Fruit fly (Drosophila melanogaster) whole organism, embryonic: Measurements from ENCODE around the gene CG14695.
A peak's percentile ranks its signal among the peaks of the same experiment; 100 is the strongest.

ENCODE experiments used
- Antp ChIP-seq: fragments of 200-800 bp; sonication (Bioruptor generic); optimal IDR thresholded peaks from 3 replicates; lab custom pipeline; 2016; ENCODE audit warnings: missing biosample characterization, missing genetic modification characterization
- Atf-2 ChIP-seq: fragments of 200-800 bp; sonication (Bioruptor generic); optimal IDR thresholded peaks from 2 replicates; lab custom pipeline; 2016; ENCODE audit warnings: missing biosample characterization, missing genetic modification characterization
- B-H2 ChIP-seq: fragments of 200-800 bp; sonication (Bioruptor generic); optimal IDR thresholded peaks from 2 replicates; lab custom pipeline; 2018; ENCODE audit warnings: missing biosample characterization, mild to moderate bottlenecking, missing genetic modification characterization
- C15 ChIP-seq: fragments of 200-800 bp; sonication (Bioruptor generic); IDR thresholded peaks from 3 replicates; pipeline ENCODE4 v1.3.6; 2022; ENCODE audit warnings: missing biosample characterization, missing genetic modification characterization
- CG10543 ChIP-seq: fragments of 200-800 bp; sonication (Bioruptor generic); optimal IDR thresholded peaks from 3 replicates; lab custom pipeline; 2017; ENCODE audit warnings: missing biosample characterization, mild to moderate bottlenecking, missing genetic modification characterization, moderate library complexity
- CG12391 ChIP-seq: fragments of 200-800 bp; sonication (Bioruptor generic); optimal IDR thresholded peaks from 3 replicates; lab custom pipeline; 2018; ENCODE audit warnings: missing biosample characterization, mild to moderate bottlenecking, missing genetic modification characterization, moderate library complexity
- CG14710 ChIP-seq: fragments of 200-800 bp; sonication (Bioruptor generic); optimal IDR thresholded peaks from 3 replicates; lab custom pipeline; 2019; ENCODE audit warnings: missing biosample characterization, mild to moderate bottlenecking, missing genetic modification characterization, moderate library complexity
- CG15073 ChIP-seq: fragments of 200-800 bp; sonication (Bioruptor generic); optimal IDR thresholded peaks from 2 replicates; lab custom pipeline; 2016; ENCODE audit warnings: missing biosample characterization, missing genetic modification characterization
- CG15696 ChIP-seq: fragments of 200-800 bp; sonication (Bioruptor generic); optimal IDR thresholded peaks from 2 replicates; lab custom pipeline; 2019; ENCODE audit warnings: missing biosample characterization, mild to moderate bottlenecking, missing genetic modification characterization, moderate library complexity
- CG1832 ChIP-seq: fragments of 200-800 bp; sonication (Bioruptor generic); optimal IDR thresholded peaks from 2 replicates; lab custom pipeline; 2017; ENCODE audit warnings: missing biosample characterization, mild to moderate bottlenecking, missing genetic modification characterization, inconsistent platforms
- CG2116 ChIP-seq: fragments of 200-800 bp; sonication (Bioruptor generic); optimal IDR thresholded peaks from 3 replicates; lab custom pipeline; 2018; ENCODE audit warnings: missing biosample characterization, mild to moderate bottlenecking, missing genetic modification characterization
- CG31441 ChIP-seq: fragments of 200-800 bp; sonication (Bioruptor generic); IDR thresholded peaks from 2 replicates; pipeline ENCODE4 v1.3.6; 2022; ENCODE audit warnings: missing biosample characterization, missing genetic modification characterization
- CG32767 ChIP-seq: fragments of 200-800 bp; sonication (Bioruptor generic); IDR thresholded peaks from 2 replicates; pipeline ENCODE4 v1.3.6; 2022; ENCODE audit warnings: missing biosample characterization, missing genetic modification characterization
- CG3838 ChIP-seq: fragments of 200-800 bp; sonication (Bioruptor generic); optimal IDR thresholded peaks from 3 replicates; lab custom pipeline; 2016; ENCODE audit warnings: missing biosample characterization, missing genetic modification characterization
- CG4707 ChIP-seq: fragments of 200-800 bp; sonication (Bioruptor generic); optimal IDR thresholded peaks from 2 replicates; lab custom pipeline; 2018; ENCODE audit warnings: missing biosample characterization, mild to moderate bottlenecking, missing genetic modification characterization, moderate library complexity
- CG6854 ChIP-seq: fragments of 200-800 bp; sonication (Bioruptor generic); optimal IDR thresholded peaks from 3 replicates; lab custom pipeline; 2017; ENCODE audit warnings: missing biosample characterization, mild to moderate bottlenecking, missing genetic modification characterization
- CG7372 ChIP-seq: fragments of 200-800 bp; sonication (Bioruptor generic); IDR thresholded peaks from 2 replicates; pipeline ENCODE4 v1.3.6; 2022; ENCODE audit warnings: missing biosample characterization, missing genetic modification characterization
- CG8478 ChIP-seq: fragments of >200 bp; optimal IDR thresholded peaks from 2 replicates; lab custom pipeline; 2018
- CoRest ChIP-seq: fragments of 200-800 bp; sonication (Bioruptor generic); optimal IDR thresholded peaks from 3 replicates; lab custom pipeline; 2018; ENCODE audit warnings: missing biosample characterization, mild to moderate bottlenecking, missing genetic modification characterization, moderate library complexity
- Doc3 ChIP-seq: fragments of 200-800 bp; sonication (Bioruptor generic); IDR thresholded peaks from 3 replicates; pipeline ENCODE4 v1.3.6; 2022; ENCODE audit warnings: missing biosample characterization, missing genetic modification characterization; ENCODE audit not compliant: partially characterized antibody
- E2f1 ChIP-seq: fragments of 200-800 bp; sonication (Bioruptor generic); IDR thresholded peaks from 2 replicates; pipeline ENCODE4 v1.3.6; 2022; ENCODE audit warnings: missing biosample characterization, missing genetic modification characterization
- ERR ChIP-seq: fragments of 200-800 bp; sonication (Bioruptor generic); optimal IDR thresholded peaks from 2 replicates; lab custom pipeline; 2016; ENCODE audit warnings: missing biosample characterization, missing genetic modification characterization
- Eip74EF ChIP-seq, 2 experiments: fragments of 200-800 bp in 1 of 2; fragments of >200 bp in 1 of 2; sonication (Bioruptor generic) in 1 of 2; optimal IDR thresholded peaks; 2 replicates each; lab custom pipeline; 2017 to 2019; ENCODE audit warnings: missing biosample characterization in 2 of 2, missing genetic modification characterization in 2 of 2, mild to moderate bottlenecking in 1 of 2, moderate library complexity in 1 of 2
- Myb ChIP-seq: fragments of 200-800 bp; sonication (Bioruptor generic); optimal IDR thresholded peaks from 2 replicates; lab custom pipeline; 2016; ENCODE audit warnings: missing biosample characterization, missing genetic modification characterization
- NK7.1 ChIP-seq: fragments of 200-800 bp; sonication (Bioruptor generic); optimal IDR thresholded peaks from 3 replicates; lab custom pipeline; 2016; ENCODE audit warnings: missing biosample characterization, missing genetic modification characterization
- NfI ChIP-seq: fragments of 200-800 bp; sonication (Bioruptor generic); optimal IDR thresholded peaks from 3 replicates; lab custom pipeline; 2018; ENCODE audit warnings: missing biosample characterization, mild to moderate bottlenecking, missing genetic modification characterization, moderate library complexity
- Sry-δ ChIP-seq: fragments of 200-800 bp; sonication (Bioruptor generic); optimal IDR thresholded peaks from 2 replicates; lab custom pipeline; 2016; ENCODE audit warnings: missing biosample characterization, missing genetic modification characterization
- TFAM ChIP-seq: fragments of 200-800 bp; sonication (Bioruptor generic); optimal IDR thresholded peaks from 2 replicates; lab custom pipeline; 2017; ENCODE audit warnings: missing biosample characterization, missing genetic modification characterization, inconsistent platforms
- abd-A ChIP-seq: fragments of 200-800 bp; sonication (Bioruptor generic); optimal IDR thresholded peaks from 3 replicates; lab custom pipeline; 2019; ENCODE audit warnings: missing biosample characterization, mild to moderate bottlenecking, missing genetic modification characterization, moderate library complexity
- ase ChIP-seq: fragments of 200-800 bp; sonication (Bioruptor generic); IDR thresholded peaks from 3 replicates; pipeline ENCODE4 v1.3.6; 2022; ENCODE audit warnings: missing biosample characterization, missing genetic modification characterization
- cad ChIP-seq: fragments of >200 bp; optimal IDR thresholded peaks from 2 replicates; lab custom pipeline; 2017; ENCODE audit warnings: missing biosample characterization, missing genetic modification characterization
- cato ChIP-seq: fragments of 200-800 bp; sonication (Bioruptor generic); optimal IDR thresholded peaks from 2 replicates; lab custom pipeline; 2016; ENCODE audit warnings: missing biosample characterization, missing genetic modification characterization, borderline replicate concordance
- croc ChIP-seq: fragments of 200-800 bp; sonication (Bioruptor generic); conservative IDR thresholded peaks from 3 replicates; pipeline ENCODE4 v1.3.6; 2022; ENCODE audit warnings: missing biosample characterization, missing genetic modification characterization
- danr ChIP-seq: fragments of 200-800 bp; sonication (Bioruptor generic); IDR thresholded peaks from 2 replicates; pipeline ENCODE4 v1.3.6; 2022; ENCODE audit warnings: missing biosample characterization, missing genetic modification characterization
- fd96Cb ChIP-seq: fragments of 200-800 bp; sonication (Bioruptor generic); optimal IDR thresholded peaks from 2 replicates; lab custom pipeline; 2018; ENCODE audit warnings: missing biosample characterization, mild to moderate bottlenecking, missing genetic modification characterization, moderate library complexity
- grau ChIP-seq: fragments of 200-800 bp; optimal IDR thresholded peaks from 3 replicates; lab custom pipeline; 2019; ENCODE audit warnings: missing biosample characterization, mild to moderate bottlenecking, missing genetic modification characterization, moderate library complexity
- her ChIP-seq: fragments of 200-800 bp; sonication (Bioruptor generic); optimal IDR thresholded peaks from 2 replicates; lab custom pipeline; 2016; ENCODE audit warnings: missing biosample characterization, missing genetic modification characterization
- insv ChIP-seq, 2 experiments: fragments of 200-800 bp; sonication (Bioruptor generic); optimal IDR thresholded peaks; 3 replicates each; lab custom pipeline; 2016 to 2018; ENCODE audit warnings: missing biosample characterization in 2 of 2, missing genetic modification characterization in 2 of 2
- lilli ChIP-seq: fragments of 200-800 bp; sonication (Bioruptor generic); optimal IDR thresholded peaks from 3 replicates; lab custom pipeline; 2016; ENCODE audit warnings: missing biosample characterization, missing genetic modification characterization
- luna ChIP-seq: fragments of 200-800 bp; sonication (Bioruptor generic); optimal IDR thresholded peaks from 2 replicates; lab custom pipeline; 2016; ENCODE audit warnings: missing biosample characterization, missing genetic modification characterization
- odd ChIP-seq: fragments of 200-800 bp; sonication (Bioruptor generic); optimal IDR thresholded peaks from 2 replicates; lab custom pipeline; 2017; ENCODE audit warnings: missing biosample characterization, mild to moderate bottlenecking, missing genetic modification characterization
- pan ChIP-seq, 4 experiments: fragments of >200 bp in 3 of 4; fragments of 200-800 bp in 1 of 4; sonication (Bioruptor generic) in 1 of 4; optimal IDR thresholded peaks in 3 of 4; IDR thresholded peaks in 1 of 4; 2 replicates each; pipeline versions ENCODE4 v1.3.6 to Lab custom; 2017 to 2022; ENCODE audit warnings: missing biosample characterization in 2 of 4, missing genetic modification characterization in 2 of 4, mixed read lengths in 1 of 4
- pho ChIP-seq: fragments of 200-800 bp; sonication (Bioruptor generic); optimal IDR thresholded peaks from 2 replicates; lab custom pipeline; 2016; ENCODE audit warnings: missing biosample characterization, missing genetic modification characterization
- phol ChIP-seq: fragments of 200-800 bp; sonication (Bioruptor generic); optimal IDR thresholded peaks from 3 replicates; lab custom pipeline; 2018; ENCODE audit warnings: missing biosample characterization, mild to moderate bottlenecking, missing genetic modification characterization, moderate library complexity
- pros ChIP-seq: fragments of 200-800 bp; sonication (Bioruptor generic); optimal IDR thresholded peaks from 3 replicates; lab custom pipeline; 2019; ENCODE audit warnings: missing biosample characterization, mild to moderate bottlenecking, missing genetic modification characterization, moderate library complexity
- ro ChIP-seq: fragments of 200-800 bp; sonication (Bioruptor generic); IDR thresholded peaks from 2 replicates; pipeline ENCODE4 v1.3.6; 2022; ENCODE audit warnings: missing biosample characterization, missing genetic modification characterization
- sim ChIP-seq: fragments of 200-800 bp; sonication (Bioruptor generic); IDR thresholded peaks from 2 replicates; pipeline ENCODE4 v1.3.6; 2022; ENCODE audit warnings: missing biosample characterization, missing genetic modification characterization
- tap ChIP-seq: fragments of 200-800 bp; optimal IDR thresholded peaks from 3 replicates; lab custom pipeline; 2019; ENCODE audit warnings: missing biosample characterization, mild to moderate bottlenecking, missing genetic modification characterization, moderate library complexity
- trem ChIP-seq: fragments of 200-800 bp; optimal IDR thresholded peaks from 3 replicates; lab custom pipeline; 2019; ENCODE audit warnings: missing biosample characterization, mild to moderate bottlenecking, missing genetic modification characterization, moderate library complexity
- zfh2 ChIP-seq: fragments of 200-800 bp; sonication (Bioruptor generic); optimal IDR thresholded peaks from 2 replicates; lab custom pipeline; 2016; ENCODE audit warnings: missing biosample characterization, missing genetic modification characterization

Gene CG14695

dm6 chr3R:10868427-10868962, 10.6 kb downstream of the CG14695 start, which contains the start of the genes SelR and Tsp86D (continued):
- no peak for TF ChIP-seq CG4707 (GFP tag; lab: Kevin White, UChicago)
- TF ChIP-seq C15, result no peak
- TF ChIP-seq danr (GFP tag; lab: Robert Waterston, UW), result no peak
- TF ChIP-seq phol (tag; lab: Kevin White, UChicago), result peak; percentile 50
- no peak for TF ChIP-seq cato (GFP tag; lab: Kevin White, UChicago)
- no peak for TF ChIP-seq fd96Cb (tag; lab: Kevin White, UChicago)
- no peak for TF ChIP-seq croc (GFP tag; lab: Robert Waterston, UW)
- TF ChIP-seq pan (optimal IDR thresholded peaks at IDR 0.05; lab: Kevin White, UChicago), result no peak
- TF ChIP-seq pan (GFP tag; optimal IDR thresholded peaks at IDR 0.05 in 1 of 2, IDR thresholded peaks at IDR 0.05 in 1 of 2), result no peak
- TF ChIP-seq insv (GFP tag; optimal IDR thresholded peaks at IDR 0.05; lab: Kevin White, UChicago), result peak in 1 of 2 experiments; percentile 35
- TF ChIP-seq sim (GFP tag; lab: Robert Waterston, UW), result no peak
- TF ChIP-seq Sry-δ (GFP tag; lab: Kevin White, UChicago), result peak; percentile 69
- TF ChIP-seq CG15696 (tag; lab: Kevin White, UChicago), result no peak
- peak; percentile 17 for TF ChIP-seq Antp (GFP tag; lab: Kevin White, UChicago)
- peak; percentile 20 for TF ChIP-seq CoRest (tag; lab: Kevin White, UChicago)
- peak; percentile 67 for TF ChIP-seq CG10543
- TF ChIP-seq CG12391 (tag; lab: Kevin White, UChicago), result peak; percentile 33
- peak; percentile 22 for TF ChIP-seq pho (GFP tag; lab: Kevin White, UChicago)
- TF ChIP-seq CG3838 (GFP tag; lab: Kevin White, UChicago), result no peak
- peak; percentile 74 for TF ChIP-seq cad (GFP tag; lab: Kevin White, UChicago)
- no peak for TF ChIP-seq ase (GFP tag; lab: Robert Waterston, UW)
- no peak for TF ChIP-seq pros (GFP tag; lab: Kevin White, UChicago)
- TF ChIP-seq abd-A, result peak; percentile 94
- TF ChIP-seq E2f1 (GFP tag; lab: Robert Waterston, UW), result no peak
- TF ChIP-seq odd (GFP tag; lab: Kevin White, UChicago), result peak; percentile 35
- TF ChIP-seq Myb (GFP tag; lab: Kevin White, UChicago), result no peak
- peak; percentile 25 for TF ChIP-seq NfI (GFP tag; lab: Kevin White, UChicago)
- no peak for TF ChIP-seq CG1832 (GFP tag; lab: Kevin White, UChicago)
- no peak for TF ChIP-seq NK7.1 (GFP tag; lab: Kevin White, UChicago)
- peak; percentile 45; the same call in 1 of the 2 replicates for TF ChIP-seq CG32767
- no peak for TF ChIP-seq CG7372 (GFP tag; lab: Robert Waterston, UW)
- peak; percentile 99 for TF ChIP-seq trem (tag; lab: Kevin White, UChicago)
- no peak for TF ChIP-seq luna (GFP tag; lab: Kevin White, UChicago)
- TF ChIP-seq CG2116 (GFP tag; lab: Kevin White, UChicago), result peak; percentile 45
- TF ChIP-seq tap (tag; lab: Kevin White, UChicago), result peak; percentile 52
- no peak for TF ChIP-seq CG8478 (lab: Kevin White, UChicago)
- TF ChIP-seq zfh2 (GFP tag; lab: Kevin White, UChicago), result no peak
- peak; percentile 15 for TF ChIP-seq her
- peak; percentile 32 for TF ChIP-seq grau
- peak; percentile 40; the same call in 2 of the 3 replicates for TF ChIP-seq Doc3 (GFP tag; lab: Robert Waterston, UW)
- peak; percentile 10 for TF ChIP-seq lilli (GFP tag; lab: Kevin White, UChicago)
- TF ChIP-seq Eip74EF (GFP tag; optimal IDR thresholded peaks at IDR 0.05; lab: Kevin White, UChicago), result peak in 1 of 2 experiments; percentile 46
- no peak for TF ChIP-seq ro (GFP tag; lab: Robert Waterston, UW)
- TF ChIP-seq Atf-2 (GFP tag; lab: Kevin White, UChicago), result no peak
- peak; percentile 52; the same call in 1 of the 2 replicates for TF ChIP-seq CG31441 (GFP tag; lab: Robert Waterston, UW)
- peak; percentile 33 for TF ChIP-seq ERR (GFP tag; lab: Kevin White, UChicago)
- TF ChIP-seq B-H2 (GFP tag; lab: Kevin White, UChicago), result peak; percentile 84
- TF ChIP-seq CG14710 (tag; lab: Kevin White, UChicago), result peak; percentile 65
- TF ChIP-seq CG6854 (GFP tag; lab: Kevin White, UChicago), result peak; percentile 42
- TF ChIP-seq CG15073 (GFP tag; lab: Kevin White, UChicago), result no peak
- TF ChIP-seq TFAM, result no peak
